Worm (Caenorhabditis elegans) whole organism, late embryonic: ENCODE results near the gene F58B3.6.

Experiments
- T23F11.4 ChIP-seq: fragments of 200-800 bp; sonication (Bioruptor generic); optimal IDR thresholded peaks from 2 replicates; lab custom pipeline; 2018; ENCODE audit warnings: mild to moderate bottlenecking, missing genetic modification characterization, missing compliant biosample characterization
- ama-1 ChIP-seq: fragments of 150-350 bp; optimal IDR thresholded peaks from 2 replicates; lab custom pipeline; 2014
- elt-2 ChIP-seq: sonication (generic microtip); optimal IDR thresholded peaks from 2 replicates; lab custom pipeline; 2016; ENCODE audit warnings: missing genetic modification reagents, missing genetic modification characterization, missing compliant biosample characterization
- ets-4 ChIP-seq: sonication (generic microtip); optimal IDR thresholded peaks from 2 replicates; lab custom pipeline; 2016; ENCODE audit warnings: missing genetic modification characterization, missing compliant biosample characterization
- fax-1 ChIP-seq: sonication (generic microtip); optimal IDR thresholded peaks from 2 replicates; lab custom pipeline; 2016; ENCODE audit warnings: missing genotype, missing genetic modification characterization, missing compliant biosample characterization
- gmeb-2 ChIP-seq: sonication (generic microtip); optimal IDR thresholded peaks from 2 replicates; lab custom pipeline; 2016; ENCODE audit warnings: missing genetic modification characterization, inconsistent platforms, missing compliant biosample characterization
- lin-11 ChIP-seq: fragments of 200-800 bp; sonication (Bioruptor generic); optimal IDR thresholded peaks from 2 replicates; lab custom pipeline; 2018; ENCODE audit warnings: mild to moderate bottlenecking, missing genetic modification characterization, missing compliant biosample characterization
- nfya-1 ChIP-seq: sonication (generic microtip); optimal IDR thresholded peaks from 2 replicates; lab custom pipeline; 2017; ENCODE audit warnings: missing genetic modification characterization, mild to moderate bottlenecking, missing compliant biosample characterization, antibody characterized with exemption, moderate library complexity
- pqm-1 ChIP-seq: sonication (generic microtip); optimal IDR thresholded peaks from 2 replicates; lab custom pipeline; 2016; ENCODE audit warnings: missing genetic modification characterization, missing compliant biosample characterization
- tbx-2 ChIP-seq: sonication (generic microtip); optimal IDR thresholded peaks from 2 replicates; lab custom pipeline; 2016; ENCODE audit warnings: missing genetic modification characterization, missing compliant biosample characterization
- unc-86 ChIP-seq: sonication (generic microtip); optimal IDR thresholded peaks from 2 replicates; lab custom pipeline; 2016; ENCODE audit warnings: missing genetic modification characterization, missing compliant biosample characterization

- no peak for TF ChIP-seq ets-4
- no peak for TF ChIP-seq lin-11 (tag; lab: Kevin White, UChicago)
- TF ChIP-seq T23F11.4 (GFP tag; lab: Kevin White, UChicago) = no peak
- no peak for TF ChIP-seq gmeb-2
- TF ChIP-seq nfya-1 (tag; lab: Kevin White, UChicago) = no peak
- TF ChIP-seq pqm-1 = no peak
- TF ChIP-seq ama-1 = no peak
- no peak for TF ChIP-seq tbx-2
- TF ChIP-seq fax-1 (tag; lab: Kevin White, UChicago) = no peak
- no peak for TF ChIP-seq unc-86 (tag; lab: Kevin White, UChicago)
- no peak for TF ChIP-seq elt-2
These were observed 8.3 kb downstream of the F58B3.6 start for ce11 chrIV:11644705-11645104.
